Worm (Caenorhabditis elegans) whole organism, late embryonic: ENCODE data around the gene C54C6.7.

Experiments used
- ama-1 ChIP-seq: fragments of 150-350 bp; optimal IDR thresholded peaks from 2 replicates; lab custom pipeline; 2014
- ceh-31 ChIP-seq: sonication (generic microtip); optimal IDR thresholded peaks from 2 replicates; lab custom pipeline; 2016; ENCODE audit warnings: missing genetic modification characterization, missing compliant biosample characterization
- dmd-4 ChIP-seq: sonication (generic microtip); optimal IDR thresholded peaks from 2 replicates; lab custom pipeline; 2016; ENCODE audit warnings: borderline replicate concordance, missing genetic modification characterization, missing compliant biosample characterization
- eyg-1 ChIP-seq: sonication (generic microtip); optimal IDR thresholded peaks from 2 replicates; lab custom pipeline; 2016; ENCODE audit warnings: missing genotype, missing genetic modification characterization, missing compliant biosample characterization
- lin-11 ChIP-seq: fragments of 200-800 bp; sonication (Bioruptor generic); optimal IDR thresholded peaks from 2 replicates; lab custom pipeline; 2018; ENCODE audit warnings: mild to moderate bottlenecking, missing genetic modification characterization, missing compliant biosample characterization
- odd-2 ChIP-seq: sonication (generic microtip); optimal IDR thresholded peaks from 2 replicates; lab custom pipeline; 2017; ENCODE audit warnings: antibody characterized with exemption, mild to moderate bottlenecking, missing genetic modification characterization, missing compliant biosample characterization
- pha-4 ChIP-seq: fragments of 150-350 bp; optimal IDR thresholded peaks from 2 replicates; lab custom pipeline; 2018; ENCODE audit warnings: missing biosample characterization, missing genetic modification reagents, missing genetic modification characterization
- pqm-1 ChIP-seq: sonication (generic microtip); optimal IDR thresholded peaks from 2 replicates; lab custom pipeline; 2016; ENCODE audit warnings: missing genetic modification characterization, missing compliant biosample characterization
- syd-9 ChIP-seq: sonication (generic microtip); optimal IDR thresholded peaks from 2 replicates; lab custom pipeline; 2016; ENCODE audit warnings: mild to moderate bottlenecking, missing genetic modification characterization, moderate library complexity, missing compliant biosample characterization

ce11 chrIII:3566785-3567184 lies 20.6 kb upstream of the C54C6.7 start:
- no peak for TF ChIP-seq dmd-4 (tag; lab: Kevin White, UChicago)
- TF ChIP-seq eyg-1 (tag; lab: Kevin White, UChicago) = no peak
- no peak for TF ChIP-seq syd-9 (tag; lab: Kevin White, UChicago)
- no peak for TF ChIP-seq odd-2
- no peak for TF ChIP-seq pqm-1 (tag; lab: Kevin White, UChicago)
- TF ChIP-seq pha-4 (tag; lab: Kevin White, UChicago) = no peak
- no peak for TF ChIP-seq ama-1
- no peak for TF ChIP-seq lin-11 (tag; lab: Kevin White, UChicago)
- TF ChIP-seq ceh-31 (tag; lab: Kevin White, UChicago) = no peak
